Worm (Caenorhabditis elegans): ENCODE data around the gene F46C5.10.

DNA sequence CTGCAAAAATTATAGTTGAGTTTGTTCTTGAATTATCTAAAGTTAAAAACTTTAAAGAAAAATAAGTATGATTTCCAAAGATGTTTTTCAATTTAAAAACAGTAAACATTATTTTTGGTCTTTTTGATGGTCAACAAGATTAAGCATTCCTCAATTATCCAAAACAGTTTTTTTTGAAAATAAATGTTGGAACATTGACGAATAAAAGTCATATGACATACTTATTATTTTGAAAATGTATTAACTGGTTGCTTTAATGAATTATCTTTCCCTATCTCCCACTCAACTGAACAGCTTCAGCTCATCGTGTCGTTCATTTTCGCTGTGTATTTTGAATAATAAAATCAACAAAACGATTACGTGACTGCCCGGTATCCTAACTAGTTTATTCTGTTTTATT is 38.2 kb upstream of the F46C5.10 start:
- no peak for TF ChIP-seq dao-5 (tag; optimal IDR thresholded peaks at IDR 0.05)
- no peak for TF ChIP-seq him-1 (tag; optimal IDR thresholded peaks at IDR 0.05)

All from whole organism, L4/young adult.